Worm (Caenorhabditis elegans) whole organism, L1 larva: ENCODE data around the gene T02H6.1.

ENCODE experiments used
- C04F5.9 ChIP-seq: sonication (generic microtip); optimal IDR thresholded peaks from 2 replicates; lab custom pipeline; 2016; ENCODE audit warnings: missing genetic modification characterization, missing compliant biosample characterization
- C34B4.2 ChIP-seq: sonication (generic microtip); optimal IDR thresholded peaks from 2 replicates; lab custom pipeline; 2017; ENCODE audit warnings: mild to moderate bottlenecking, missing genetic modification characterization, missing compliant biosample characterization
- alr-1 ChIP-seq: fragments of 200-800 bp; sonication (Bioruptor generic); optimal IDR thresholded peaks from 2 replicates; lab custom pipeline; 2018; ENCODE audit warnings: borderline replicate concordance, mild to moderate bottlenecking, missing genetic modification characterization, missing compliant biosample characterization
- aly-2 ChIP-seq: fragments of 150-350 bp; optimal IDR thresholded peaks from 2 replicates; lab custom pipeline; 2014; ENCODE audit warnings: missing biosample characterization, missing genetic modification characterization
- ama-1 ChIP-seq: fragments of 150-350 bp; optimal IDR thresholded peaks from 2 replicates; lab custom pipeline; 2014
- ceh-88 ChIP-seq: fragments of 200-800 bp; sonication (Bioruptor generic); IDR thresholded peaks from 2 replicates; pipeline ENCODE4 v1.3.6; 2022; ENCODE audit warnings: missing genetic modification characterization, missing compliant biosample characterization
- dpl-1 ChIP-seq, 3 experiments: fragments of 150-350 bp in 2 of 3; sonication (generic microtip) in 1 of 3; optimal IDR thresholded peaks; 2 replicates each; lab custom pipeline; 2014 to 2017; ENCODE audit warnings: missing biosample characterization in 3 of 3, missing genetic modification characterization in 3 of 3, missing genetic modification reagents in 3 of 3
- egl-27 ChIP-seq, 2 experiments: fragments of 150-350 bp in 1 of 2; sonication (generic microtip); optimal IDR thresholded peaks; 3 replicates each; lab custom pipeline; 2017 to 2018; ENCODE audit warnings: missing biosample characterization in 2 of 2, missing genetic modification characterization in 2 of 2, missing genetic modification reagents in 2 of 2
- elt-3 ChIP-seq, 6 experiments: fragments of 150-350 bp in 1 of 6; sonication (generic microtip); optimal IDR thresholded peaks; 2 replicates each; lab custom pipeline; 2017 to 2018; ENCODE audit warnings: missing biosample characterization in 6 of 6, missing genetic modification characterization in 6 of 6, inconsistent platforms in 1 of 6
- ets-5 ChIP-seq: fragments of 200-800 bp; sonication (Bioruptor generic); IDR thresholded peaks from 2 replicates; pipeline ENCODE4 v1.3.6; 2022; ENCODE audit warnings: missing genetic modification characterization, missing compliant biosample characterization
- fkh-10 ChIP-seq: sonication (generic microtip); optimal IDR thresholded peaks from 2 replicates; lab custom pipeline; 2017; ENCODE audit warnings: missing biosample characterization, missing genetic modification reagents, missing genetic modification characterization
- fos-1 ChIP-seq: fragments of 150-350 bp; optimal IDR thresholded peaks from 2 replicates; lab custom pipeline; 2014; ENCODE audit warnings: missing biosample characterization, missing genetic modification characterization
- hlh-17 ChIP-seq: fragments of 200-800 bp; sonication (Bioruptor generic); optimal IDR thresholded peaks from 2 replicates; lab custom pipeline; 2018; ENCODE audit warnings: missing genetic modification characterization, mild to moderate bottlenecking, missing compliant biosample characterization, moderate library complexity, borderline replicate concordance
- hlh-4 ChIP-seq: sonication (generic microtip); optimal IDR thresholded peaks from 2 replicates; lab custom pipeline; 2016; ENCODE audit warnings: mild to moderate bottlenecking, missing genetic modification characterization, missing compliant biosample characterization
- hpl-2 ChIP-seq: fragments of 150-350 bp; optimal IDR thresholded peaks from 2 replicates; lab custom pipeline; 2014; ENCODE audit warnings: missing biosample characterization, missing genetic modification reagents, missing genetic modification characterization
- irx-1 ChIP-seq: sonication (generic microtip); optimal IDR thresholded peaks from 2 replicates; lab custom pipeline; 2016; ENCODE audit warnings: missing genetic modification characterization, missing compliant biosample characterization
- lin-14 ChIP-seq: fragments of 200-800 bp; sonication (Bioruptor generic); optimal IDR thresholded peaks from 2 replicates; lab custom pipeline; 2018; ENCODE audit warnings: mild to moderate bottlenecking, missing genetic modification characterization, moderate library complexity, missing compliant biosample characterization
- lin-15B ChIP-seq: fragments of 150-350 bp; sonication (generic microtip); optimal IDR thresholded peaks from 3 replicates; lab custom pipeline; 2014; ENCODE audit warnings: missing biosample characterization, missing genetic modification characterization
- nhr-11 ChIP-seq: fragments of 150-350 bp; optimal IDR thresholded peaks from 2 replicates; lab custom pipeline; 2014; ENCODE audit warnings: missing biosample characterization, missing genetic modification characterization
- nhr-12 ChIP-seq: sonication (generic microtip); optimal IDR thresholded peaks from 2 replicates; lab custom pipeline; 2017; ENCODE audit warnings: missing biosample characterization, missing genetic modification characterization
- nhr-237 ChIP-seq: fragments of 150-350 bp; optimal IDR thresholded peaks from 2 replicates; lab custom pipeline; 2014; ENCODE audit warnings: missing biosample characterization, missing genetic modification characterization
- nhr-28 ChIP-seq: fragments of 150-350 bp; optimal IDR thresholded peaks from 2 replicates; lab custom pipeline; 2014; ENCODE audit warnings: missing biosample characterization, missing genetic modification characterization
- nhr-47 ChIP-seq: sonication (generic microtip); optimal IDR thresholded peaks from 2 replicates; lab custom pipeline; 2016; ENCODE audit warnings: mild to moderate bottlenecking, missing genetic modification characterization, moderate library complexity, missing compliant biosample characterization
- nhr-76 ChIP-seq: sonication (generic microtip); optimal IDR thresholded peaks from 2 replicates; lab custom pipeline; 2017; ENCODE audit warnings: missing biosample characterization, missing genetic modification characterization
- nhr-85 ChIP-seq: sonication (generic microtip); peaks from one replicate; lab custom pipeline; 2016; ENCODE audit warnings: missing genetic modification characterization, inconsistent platforms, missing compliant biosample characterization
- nhr-90 ChIP-seq: sonication (generic microtip); optimal IDR thresholded peaks from 2 replicates; lab custom pipeline; 2016; ENCODE audit warnings: mild to moderate bottlenecking, missing genetic modification characterization, missing compliant biosample characterization; ENCODE audit not compliant: poor library complexity
- rnt-1 ChIP-seq: sonication (generic microtip); optimal IDR thresholded peaks from 2 replicates; lab custom pipeline; 2016; ENCODE audit warnings: mild to moderate bottlenecking, missing genetic modification characterization, moderate library complexity, missing compliant biosample characterization
- skn-1 ChIP-seq: fragments of 150-350 bp; optimal IDR thresholded peaks from 2 replicates; lab custom pipeline; 2014; ENCODE audit warnings: missing biosample characterization, missing genetic modification characterization
- snu-23 ChIP-seq: sonication (generic microtip); optimal IDR thresholded peaks from 2 replicates; lab custom pipeline; 2016; ENCODE audit warnings: missing genetic modification characterization, missing compliant biosample characterization
- swsn-7 ChIP-seq: sonication (generic microtip); optimal IDR thresholded peaks from 2 replicates; lab custom pipeline; 2016; ENCODE audit warnings: missing genetic modification characterization, missing compliant biosample characterization
- tbx-2 ChIP-seq: sonication (generic microtip); optimal IDR thresholded peaks from 2 replicates; lab custom pipeline; 2016; ENCODE audit warnings: missing genetic modification characterization, missing compliant biosample characterization
- unc-130 ChIP-seq: fragments of 150-350 bp; optimal IDR thresholded peaks from 2 replicates; lab custom pipeline; 2017; ENCODE audit warnings: missing biosample characterization, missing genetic modification characterization, inconsistent platforms
- unc-86 ChIP-seq: sonication (generic microtip); optimal IDR thresholded peaks from 2 replicates; lab custom pipeline; 2016; ENCODE audit warnings: missing genetic modification characterization, missing compliant biosample characterization
- unc-98 ChIP-seq: fragments of 200-800 bp; sonication (Bioruptor generic); IDR thresholded peaks from 2 replicates; pipeline ENCODE4 v1.3.6; 2022; ENCODE audit warnings: missing genetic modification characterization, missing compliant biosample characterization
- vab-15 ChIP-seq: sonication (generic microtip); optimal IDR thresholded peaks from 2 replicates; lab custom pipeline; 2017; ENCODE audit warnings: missing genotype, mild to moderate bottlenecking, missing genetic modification characterization, missing compliant biosample characterization
- ztf-4 ChIP-seq: fragments of 150-350 bp; optimal IDR thresholded peaks from 2 replicates; lab custom pipeline; 2014; ENCODE audit warnings: missing biosample characterization, missing genetic modification characterization

Gene T02H6.1

ce11 chrII:682326-682725 is 26.9 kb upstream of the T02H6.1 start, which contains the start of gene T02H6.7:
T02H6.7 (plus strand) TSS chrII:682626.
- TF ChIP-seq nhr-11 (tag; lab: Kevin White, UChicago) (no peak), hlh-4 (no peak), nhr-76 (tag; lab: Kevin White, UChicago) (no peak), lin-14 (no peak), nhr-90 (tag; lab: Kevin White, UChicago) (no peak), snu-23 (GFP tag; lab: Kevin White, UChicago) (no peak), nhr-28 (no peak), fos-1 (no peak), C34B4.2 (tag; lab: Kevin White, UChicago) (no peak), rnt-1 (tag; lab: Kevin White, UChicago) (no peak), dpl-1 (GFP tag; optimal IDR thresholded peaks at IDR 0.05; lab: Kevin White, UChicago) (no peak), skn-1 (tag; lab: Kevin White, UChicago) (no peak), C04F5.9 (tag; lab: Kevin White, UChicago) (no peak), ceh-88 (no peak)

- no peak for TF ChIP-seq nhr-237 (tag; lab: Kevin White, UChicago)
- no peak for TF ChIP-seq unc-98 (GFP tag; lab: Robert Waterston, UW)
- TF ChIP-seq nhr-28: no peak
- no peak for TF ChIP-seq hlh-4
- TF ChIP-seq fkh-10 (GFP tag; lab: Kevin White, UChicago): no peak
- no peak for TF ChIP-seq egl-27 (tag; optimal IDR thresholded peaks at IDR 0.05; lab: Kevin White, UChicago)
- no peak for TF ChIP-seq C34B4.2 (tag; lab: Kevin White, UChicago)
- TF ChIP-seq swsn-7 (tag; lab: Kevin White, UChicago): no peak
- no peak for TF ChIP-seq irx-1 (tag; lab: Kevin White, UChicago)
- TF ChIP-seq hlh-17 (GFP tag; lab: Kevin White, UChicago): no peak
- TF ChIP-seq unc-86 (tag; lab: Kevin White, UChicago): no peak
- no peak for TF ChIP-seq unc-130 (tag; lab: Kevin White, UChicago)
- no peak for TF ChIP-seq nhr-90 (tag; lab: Kevin White, UChicago)
- no peak for TF ChIP-seq lin-14
- no peak for TF ChIP-seq lin-15B (tag; lab: Kevin White, UChicago)
- TF ChIP-seq nhr-12 (tag; lab: Kevin White, UChicago): no peak
- TF ChIP-seq vab-15: no peak
- TF ChIP-seq alr-1: no peak
- no peak for TF ChIP-seq elt-3 (tag; optimal IDR thresholded peaks at IDR 0.05; lab: Kevin White, UChicago)
- no peak for TF ChIP-seq aly-2
- TF ChIP-seq, all 84 proteins: peak for 0
These were observed 25.7 kb upstream of the T02H6.1 start, which contains the start of gene T02H6.6 for ce11 chrII:683467-683866. T02H6.6 (plus strand) TSS chrII:683767.

- TF ChIP-seq ztf-4 (tag; lab: Kevin White, UChicago) (no peak), hpl-2 (GFP tag; lab: Kevin White, UChicago) (no peak), nhr-85 (tag; lab: Kevin White, UChicago) (no peak)
These were observed 24.4 kb upstream of the T02H6.1 start, which contains the start of gene T02H6.5 for ce11 chrII:684811-685210. T02H6.5 (plus strand) TSS chrII:685111.

ce11 chrII:689749-690148 is 19.4 kb upstream of the T02H6.1 start, which contains the start of gene T02H6.4:
T02H6.4 (plus strand) TSS chrII:690049.
- TF ChIP-seq unc-130 (tag; lab: Kevin White, UChicago): no peak
- no peak for TF ChIP-seq irx-1 (tag; lab: Kevin White, UChicago)
- no peak for TF ChIP-seq nhr-47 (tag; lab: Kevin White, UChicago)
- TF ChIP-seq ets-5 (GFP tag; lab: Robert Waterston, UW): no peak
- no peak for TF ChIP-seq ama-1 (lab: Kevin White, UChicago)
- TF ChIP-seq lin-14: no peak
- TF ChIP-seq tbx-2: no peak
- TF ChIP-seq snu-23 (GFP tag; lab: Kevin White, UChicago): no peak
- no peak for TF ChIP-seq nhr-85 (tag; lab: Kevin White, UChicago)
- no peak for TF ChIP-seq nhr-11 (tag; lab: Kevin White, UChicago)
- TF ChIP-seq, all 84 proteins: peak for 0
